Worm (Caenorhabditis elegans): Measurements from ENCODE around the gene dyla-1.

Gene dyla-1

DNA sequence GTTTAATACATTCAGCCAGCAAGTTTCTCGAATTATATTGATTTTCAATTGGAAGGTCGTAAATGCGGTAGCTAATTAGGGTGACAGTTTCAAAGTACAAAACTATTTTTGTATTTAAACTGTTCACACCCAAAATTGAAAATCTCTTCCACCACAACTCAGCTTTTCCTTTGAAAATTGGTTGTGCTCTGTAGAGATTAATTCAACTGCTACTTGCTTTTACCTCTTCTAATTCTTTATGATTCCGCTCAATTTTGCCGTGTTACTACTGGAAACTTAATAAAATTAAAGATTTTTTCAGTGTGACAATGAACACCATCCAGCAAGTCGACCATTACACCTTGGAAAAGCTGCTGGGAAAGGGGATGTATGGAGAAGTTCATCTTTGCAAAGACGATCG, 50.8 kb downstream of the dyla-1 start, which contains the start of gene F39F10.3:
F39F10.3 (plus strand) TSS at position 301 of the 400 bp plus-strand sequence.
- TF ChIP-seq lir-1 (GFP tag; conservative IDR thresholded peaks at IDR 0.05) (no peak), tbx-9 (tag; optimal IDR thresholded peaks at IDR 0.05; ENCODE audit: borderline replicate concordance) (no peak), ama-1 (optimal IDR thresholded peaks at IDR 0.05) (no peak), ama-1 (GFP tag; optimal IDR thresholded peaks at IDR 0.05) (no peak), nhr-179 (tag; optimal IDR thresholded peaks at IDR 0.05) (no peak), F49E8.2 (tag; optimal IDR thresholded peaks at IDR 0.05; ENCODE audit: insufficient read depth) (no peak), C17E4.6 (GFP tag; IDR thresholded peaks at IDR 0.05) (no peak), ztf-22 (GFP tag; optimal IDR thresholded peaks at IDR 0.05) (no peak)
